Fruit fly (Drosophila melanogaster) whole organism, embryonic: Measurements from ENCODE around the gene CG14856.
A peak's percentile ranks its signal among the peaks of the same experiment; 100 is the strongest.

Experiments
- Asciz ChIP-seq: fragments of 200-800 bp; sonication (Bioruptor generic); optimal IDR thresholded peaks from 2 replicates; lab custom pipeline; 2017; ENCODE audit warnings: missing biosample characterization, mild to moderate bottlenecking, missing genetic modification characterization, missing genetic modification reagents
- Atf6 ChIP-seq: fragments of 200-800 bp; sonication (Bioruptor generic); IDR thresholded peaks from 2 replicates; pipeline ENCODE4 v1.3.6; 2022; ENCODE audit warnings: missing biosample characterization, missing genetic modification characterization
- Blimp-1 ChIP-seq: fragments of 200-800 bp; sonication (Bioruptor generic); optimal IDR thresholded peaks from 3 replicates; lab custom pipeline; 2018; ENCODE audit warnings: missing biosample characterization, missing genetic modification characterization, mild to moderate bottlenecking, moderate library complexity, missing genetic modification reagents
- CG10321 ChIP-seq: fragments of 200-800 bp; sonication (Bioruptor generic); IDR thresholded peaks from 2 replicates; pipeline ENCODE4 v1.3.6; 2022; ENCODE audit warnings: missing biosample characterization, missing genetic modification characterization
- CG11456 ChIP-seq: fragments of 200-800 bp; sonication (Bioruptor generic); IDR thresholded peaks from 3 replicates; pipeline ENCODE4 v1.3.6; 2022; ENCODE audit warnings: missing biosample characterization, missing genetic modification characterization
- CG11723 ChIP-seq: fragments of 200-800 bp; sonication (Bioruptor generic); optimal IDR thresholded peaks from 2 replicates; lab custom pipeline; 2017; ENCODE audit warnings: missing biosample characterization, mild to moderate bottlenecking, missing genetic modification characterization
- CG12071 ChIP-seq: fragments of 200-800 bp; sonication (Bioruptor generic); optimal IDR thresholded peaks from 3 replicates; lab custom pipeline; 2018; ENCODE audit warnings: missing biosample characterization, mild to moderate bottlenecking, missing genetic modification characterization
- CG12104 ChIP-seq: fragments of 200-800 bp; sonication (Bioruptor generic); optimal IDR thresholded peaks from 3 replicates; lab custom pipeline; 2016; ENCODE audit warnings: missing biosample characterization, missing genetic modification characterization
- CG13287 ChIP-seq: fragments of 200-800 bp; sonication (Bioruptor generic); IDR thresholded peaks from 2 replicates; pipeline ENCODE4 v1.3.6; 2022; ENCODE audit warnings: missing biosample characterization, missing genetic modification characterization; ENCODE audit not compliant: partially characterized antibody
- CG13424 ChIP-seq: fragments of 200-800 bp; sonication (Bioruptor generic); optimal IDR thresholded peaks from 2 replicates; lab custom pipeline; 2019; ENCODE audit warnings: missing biosample characterization, mild to moderate bottlenecking, missing genetic modification characterization, moderate library complexity
- CG16863 ChIP-seq: fragments of 200-800 bp; sonication (Bioruptor generic); optimal IDR thresholded peaks from 3 replicates; lab custom pipeline; 2016; ENCODE audit warnings: missing biosample characterization, missing genetic modification characterization
- CG17328 ChIP-seq: fragments of 200-800 bp; sonication (Bioruptor generic); IDR thresholded peaks from 2 replicates; pipeline ENCODE4 v1.3.6; 2022; ENCODE audit warnings: missing biosample characterization, missing genetic modification characterization
- CG17568 ChIP-seq: fragments of 200-800 bp; sonication (Bioruptor generic); optimal IDR thresholded peaks from 2 replicates; lab custom pipeline; 2018; ENCODE audit warnings: missing biosample characterization, mild to moderate bottlenecking, missing genetic modification characterization, moderate library complexity
- CG17802 ChIP-seq: fragments of 200-800 bp; sonication (Bioruptor generic); optimal IDR thresholded peaks from 2 replicates; lab custom pipeline; 2018; ENCODE audit warnings: missing biosample characterization, mild to moderate bottlenecking, missing genetic modification characterization, moderate library complexity
- CG3726 ChIP-seq: fragments of 200-800 bp; sonication (Bioruptor generic); IDR thresholded peaks from 3 replicates; pipeline ENCODE4, ENCODE4 v1.3.6; 2022; ENCODE audit warnings: missing biosample characterization, missing genetic modification characterization
- CG3847 ChIP-seq: fragments of 200-800 bp; sonication (Bioruptor generic); IDR thresholded peaks from 2 replicates; pipeline ENCODE4 v1.3.6; 2022; ENCODE audit warnings: missing biosample characterization, missing genetic modification characterization
- CG5180 ChIP-seq: fragments of 200-800 bp; sonication (Bioruptor generic); optimal IDR thresholded peaks from 3 replicates; lab custom pipeline; 2017; ENCODE audit warnings: missing biosample characterization, missing genetic modification characterization, mild to moderate bottlenecking, moderate library complexity, missing genetic modification reagents
- CG6689 ChIP-seq: fragments of 200-800 bp; sonication (Bioruptor generic); IDR thresholded peaks from 2 replicates; pipeline ENCODE4 v1.3.6; 2022; ENCODE audit warnings: missing biosample characterization, missing genetic modification characterization
- CG6791 ChIP-seq: fragments of 200-800 bp; sonication (Bioruptor generic); IDR thresholded peaks from 3 replicates; pipeline ENCODE4 v1.3.6; 2022; ENCODE audit warnings: missing biosample characterization, missing genetic modification characterization; ENCODE audit not compliant: partially characterized antibody
- CG6813 ChIP-seq: fragments of 200-800 bp; sonication (Bioruptor generic); optimal IDR thresholded peaks from 2 replicates; lab custom pipeline; 2017; ENCODE audit warnings: missing biosample characterization, missing genetic modification characterization, mild to moderate bottlenecking, moderate library complexity, missing genetic modification reagents
- Doc2 ChIP-seq: fragments of 200-800 bp; sonication (Bioruptor generic); IDR thresholded peaks from 2 replicates; pipeline ENCODE4 v1.3.6; 2022; ENCODE audit warnings: missing biosample characterization, missing genetic modification characterization
- Doc3 ChIP-seq: fragments of 200-800 bp; sonication (Bioruptor generic); IDR thresholded peaks from 3 replicates; pipeline ENCODE4 v1.3.6; 2022; ENCODE audit warnings: missing biosample characterization, missing genetic modification characterization; ENCODE audit not compliant: partially characterized antibody
- Dp ChIP-seq: fragments of 200-800 bp; sonication (Bioruptor generic); optimal IDR thresholded peaks from 2 replicates; lab custom pipeline; 2018; ENCODE audit warnings: missing biosample characterization, mild to moderate bottlenecking, missing genetic modification characterization, moderate library complexity
- E2f2 ChIP-seq: fragments of 200-800 bp; sonication (Bioruptor generic); IDR thresholded peaks from 2 replicates; pipeline ENCODE4 v1.3.6; 2022; ENCODE audit warnings: missing biosample characterization, missing genetic modification characterization
- Fer1 ChIP-seq: fragments of 200-800 bp; sonication (Bioruptor generic); optimal IDR thresholded peaks from 2 replicates; lab custom pipeline; 2017; ENCODE audit warnings: missing biosample characterization, mild to moderate bottlenecking, missing genetic modification characterization
- HHEX ChIP-seq: fragments of 200-800 bp; sonication (Bioruptor generic); optimal IDR thresholded peaks from 3 replicates; lab custom pipeline; 2017; ENCODE audit warnings: missing biosample characterization, mild to moderate bottlenecking, missing genetic modification characterization, missing genetic modification reagents
- Lpt ChIP-seq: fragments of >200 bp; optimal IDR thresholded peaks from 2 replicates; lab custom pipeline; 2018; ENCODE audit warnings: missing biosample characterization, missing genetic modification characterization
- MTF-1 ChIP-seq: fragments of 200-800 bp; sonication (Bioruptor generic); optimal IDR thresholded peaks from 2 replicates; lab custom pipeline; 2018; ENCODE audit warnings: missing biosample characterization, mild to moderate bottlenecking, missing genetic modification characterization, borderline replicate concordance
- Oaz ChIP-seq: fragments of 200-800 bp; sonication (Bioruptor generic); IDR thresholded peaks from 2 replicates; pipeline ENCODE4 v1.3.6; 2022; ENCODE audit warnings: missing biosample characterization, missing genetic modification characterization
- Spps ChIP-seq: fragments of 200-800 bp; sonication (Bioruptor generic); optimal IDR thresholded peaks from 2 replicates; lab custom pipeline; 2018; ENCODE audit warnings: missing biosample characterization, mild to moderate bottlenecking, missing genetic modification characterization
- YL-1 ChIP-seq: fragments of 200-800 bp; sonication (Bioruptor generic); optimal IDR thresholded peaks from 3 replicates; lab custom pipeline; 2017; ENCODE audit warnings: missing biosample characterization, mild to moderate bottlenecking, missing genetic modification characterization
- az2 ChIP-seq: fragments of 200-800 bp; sonication (Bioruptor generic); optimal IDR thresholded peaks from 3 replicates; lab custom pipeline; 2016; ENCODE audit warnings: missing biosample characterization, missing genetic modification characterization
- ci ChIP-seq: fragments of 200-800 bp; sonication (Bioruptor generic); IDR thresholded peaks from 3 replicates; pipeline ENCODE4 v1.3.6; 2022; ENCODE audit warnings: missing biosample characterization, missing genetic modification characterization
- crc ChIP-seq: fragments of 200-800 bp; sonication (Bioruptor generic); optimal IDR thresholded peaks from 2 replicates; lab custom pipeline; 2016; ENCODE audit warnings: missing biosample characterization, missing genetic modification characterization
- croc ChIP-seq: fragments of 200-800 bp; sonication (Bioruptor generic); conservative IDR thresholded peaks from 3 replicates; pipeline ENCODE4 v1.3.6; 2022; ENCODE audit warnings: missing biosample characterization, missing genetic modification characterization
- ems ChIP-seq: fragments of 200-800 bp; sonication (Bioruptor generic); optimal IDR thresholded peaks from 3 replicates; lab custom pipeline; 2016; ENCODE audit warnings: missing biosample characterization, missing genetic modification characterization
- eyg ChIP-seq: fragments of 200-800 bp; sonication (Bioruptor generic); optimal IDR thresholded peaks from 3 replicates; lab custom pipeline; 2016; ENCODE audit warnings: missing biosample characterization, missing genetic modification characterization
- fru ChIP-seq: fragments of >200 bp; optimal IDR thresholded peaks from 2 replicates; lab custom pipeline; 2017
- hth ChIP-seq: fragments of >200 bp; optimal IDR thresholded peaks from 2 replicates; lab custom pipeline; 2017; ENCODE audit warnings: inconsistent platforms
- ken ChIP-seq: fragments of 200-800 bp; sonication (Bioruptor generic); IDR thresholded peaks from 3 replicates; pipeline ENCODE4 v1.3.6; 2022; ENCODE audit warnings: missing biosample characterization, missing genetic modification characterization
- knrl ChIP-seq: fragments of 200-800 bp; sonication (Bioruptor generic); IDR thresholded peaks from 3 replicates; pipeline ENCODE4 v1.3.6; 2022; ENCODE audit warnings: missing biosample characterization, missing genetic modification characterization; ENCODE audit not compliant: partially characterized antibody
- maf-S ChIP-seq: fragments of 200-800 bp; sonication (Bioruptor generic); optimal IDR thresholded peaks from 2 replicates; lab custom pipeline; 2016; ENCODE audit warnings: missing biosample characterization, missing genetic modification characterization
- nau ChIP-seq: fragments of 200-800 bp; sonication (Bioruptor generic); optimal IDR thresholded peaks from 3 replicates; lab custom pipeline; 2017; ENCODE audit warnings: missing biosample characterization, mild to moderate bottlenecking, missing genetic modification characterization, missing genetic modification reagents
- ranshi ChIP-seq: fragments of 200-800 bp; sonication (Bioruptor generic); IDR thresholded peaks from 2 replicates; pipeline ENCODE4 v1.3.6; 2022; ENCODE audit warnings: missing biosample characterization, missing genetic modification characterization
- row ChIP-seq: fragments of 200-800 bp; sonication (Bioruptor generic); IDR thresholded peaks from 3 replicates; pipeline ENCODE4 v1.3.6; 2022; ENCODE audit warnings: missing biosample characterization, missing genetic modification characterization
- schlank ChIP-seq: fragments of 200-800 bp; sonication (Bioruptor generic); optimal IDR thresholded peaks from 2 replicates; lab custom pipeline; 2018; ENCODE audit warnings: missing biosample characterization, mild to moderate bottlenecking, missing genetic modification characterization
- ttk ChIP-seq: fragments of 200-800 bp; sonication (Bioruptor generic); IDR thresholded peaks from 2 replicates; pipeline ENCODE4 v2.1.2; 2022; ENCODE audit warnings: missing biosample characterization, missing genetic modification characterization
- unc-4 ChIP-seq: fragments of 200-800 bp; sonication (Bioruptor generic); IDR thresholded peaks from 2 replicates; pipeline ENCODE4 v1.3.6; 2022; ENCODE audit warnings: missing biosample characterization, missing genetic modification characterization; ENCODE audit not compliant: partially characterized antibody
- usp ChIP-seq: fragments of >200 bp; optimal IDR thresholded peaks from 2 replicates; lab custom pipeline; 2017; ENCODE audit warnings: missing biosample characterization, missing genetic modification characterization
- zf30C ChIP-seq: fragments of 200-800 bp; sonication (Bioruptor generic); optimal IDR thresholded peaks from 3 replicates; lab custom pipeline; 2018; ENCODE audit warnings: missing biosample characterization, mild to moderate bottlenecking, missing genetic modification characterization

CG14856 gene

dm6 chr3R:14749077-14749798 is 49.5 kb upstream of the CG14856 start (continued):
- TF ChIP-seq CG5180 (GFP tag; lab: Kevin White, UChicago) (peak; percentile 76), CG3847 (no peak), CG17802 (peak; percentile 1), CG16863 (GFP tag; lab: Kevin White, UChicago) (peak; percentile 22), Lpt (GFP tag; lab: Kevin White, UChicago) (no peak), CG17568 (GFP tag; lab: Kevin White, UChicago) (peak; percentile 94), CG13287 (GFP tag; lab: Robert Waterston, UW) (peak; percentile 69; the same call in 1 of the 2 replicates), CG13424 (tag; lab: Kevin White, UChicago) (peak; percentile 62), CG3726 (no peak; the same call in 2 of the 3 replicates), fru (lab: Kevin White, UChicago) (no peak), CG6791 (GFP tag; lab: Robert Waterston, UW) (peak; percentile 70; the same call in 1 of the 3 replicates), HHEX (peak; percentile 86), YL-1 (peak; percentile 61), maf-S (GFP tag; lab: Kevin White, UChicago) (peak; percentile 18), zf30C (GFP tag; lab: Kevin White, UChicago) (peak; percentile 47), Spps (tag; lab: Kevin White, UChicago) (peak; percentile 35), unc-4 (no peak; the same call in 1 of the 2 replicates), Atf6 (GFP tag; lab: Robert Waterston, UW) (peak; percentile 76), CG12071 (GFP tag; lab: Kevin White, UChicago) (peak; percentile 90), ci (peak; percentile 90), az2 (GFP tag; lab: Kevin White, UChicago) (no peak), Doc3 (GFP tag; lab: Robert Waterston, UW) (no peak), ems (GFP tag; lab: Kevin White, UChicago) (no peak), CG11456 (no peak), knrl (GFP tag; lab: Robert Waterston, UW) (no peak), CG6689 (GFP tag; lab: Robert Waterston, UW) (no peak), Oaz (GFP tag; lab: Robert Waterston, UW) (no peak), ttk (GFP tag; lab: Robert Waterston, UW) (no peak), Fer1 (GFP tag; lab: Kevin White, UChicago) (peak; percentile 91), Blimp-1 (peak; percentile 50), ranshi (GFP tag; lab: Robert Waterston, UW) (peak; percentile 33; the same call in 1 of the 2 replicates), eyg (GFP tag; lab: Kevin White, UChicago) (peak; percentile 74), crc (peak; percentile 5), MTF-1 (GFP tag; lab: Kevin White, UChicago) (peak; percentile 90), Asciz (GFP tag; lab: Kevin White, UChicago) (peak; percentile 85), CG11723 (GFP tag; lab: Kevin White, UChicago) (peak; percentile 71), CG10321 (no peak), CG17328 (GFP tag; lab: Robert Waterston, UW) (peak; percentile 68), row (GFP tag; lab: Robert Waterston, UW) (no peak; the same call in 2 of the 3 replicates), Doc2 (GFP tag; lab: Robert Waterston, UW) (no peak), usp (GFP tag; lab: Kevin White, UChicago) (no peak), CG6813 (GFP tag; lab: Kevin White, UChicago) (peak; percentile 92), ken (GFP tag; lab: Robert Waterston, UW) (peak; percentile 32; the same call in 1 of the 3 replicates), croc (GFP tag; lab: Robert Waterston, UW) (no peak), schlank (tag; lab: Kevin White, UChicago) (peak; percentile 85), CG12104 (GFP tag; lab: Kevin White, UChicago) (peak; percentile 61), Dp (GFP tag; lab: Kevin White, UChicago) (no peak), nau (peak; percentile 80), E2f2 (GFP tag; lab: Robert Waterston, UW) (peak; percentile 48), hth (lab: Kevin White, UChicago) (no peak)
